Worm (Caenorhabditis elegans): ENCODE data around the gene Y39A3A.3.

DNA sequence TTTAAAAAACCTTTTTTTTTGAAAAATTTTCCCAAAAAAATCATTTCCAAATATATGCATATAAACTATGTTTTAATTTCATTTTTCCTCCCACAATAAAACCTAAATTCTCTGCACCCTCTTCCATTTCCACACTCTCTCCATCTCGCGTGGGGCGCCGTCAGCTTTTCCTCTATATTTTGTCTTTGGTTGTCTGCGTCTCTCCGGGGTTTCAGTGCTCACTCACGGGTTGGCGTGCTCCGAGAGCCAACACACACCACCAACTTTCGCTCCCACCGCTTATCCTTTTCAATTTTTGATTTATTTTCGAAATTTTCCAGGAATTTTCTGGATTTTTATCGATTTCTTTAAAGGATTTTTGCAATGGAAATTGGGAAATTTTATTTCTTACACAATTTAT, 21.3 kb upstream of the Y39A3A.3 start:
- TF ChIP-seq ztf-29 (GFP tag; IDR thresholded peaks at IDR 0.05), result no peak
- no peak for TF ChIP-seq T22C8.4 (GFP tag; IDR thresholded peaks at IDR 0.05)
- TF ChIP-seq ztf-23 (GFP tag; IDR thresholded peaks at IDR 0.05), result no peak
- no peak for TF ChIP-seq flt-1 (GFP tag; IDR thresholded peaks at IDR 0.05)

Measured in whole organism, midembryonic.